Fruit fly (Drosophila melanogaster) whole organism, adult: ENCODE measurements around the gene Ir25a.

ENCODE experiments used
- CG12768 ChIP-seq: fragments of 200-800 bp; sonication (Bioruptor generic); optimal IDR thresholded peaks from 2 replicates; lab custom pipeline; 2017; ENCODE audit warnings: missing biosample characterization, missing genetic modification characterization, mild to moderate bottlenecking, moderate library complexity, missing genetic modification reagents
- CG1620 ChIP-seq: fragments of 200-800 bp; sonication (Bioruptor generic); optimal IDR thresholded peaks from 2 replicates; lab custom pipeline; 2016; ENCODE audit warnings: missing biosample characterization, missing genetic modification characterization
- CG7101 ChIP-seq: fragments of 200-800 bp; sonication (Bioruptor generic); optimal IDR thresholded peaks from 2 replicates; lab custom pipeline; 2018; ENCODE audit warnings: missing biosample characterization, mild to moderate bottlenecking, missing genetic modification characterization, moderate library complexity
- Clk ChIP-seq: fragments of 200-800 bp; sonication (Bioruptor generic); optimal IDR thresholded peaks from 2 replicates; lab custom pipeline; 2017; ENCODE audit warnings: missing biosample characterization, missing genetic modification characterization
- Mnt ChIP-seq: fragments of 200-800 bp; sonication (Bioruptor generic); optimal IDR thresholded peaks from 2 replicates; lab custom pipeline; 2016; ENCODE audit warnings: missing biosample characterization, mild to moderate bottlenecking, missing genetic modification characterization
- cic ChIP-seq: fragments of 200-800 bp; sonication (Bioruptor generic); optimal IDR thresholded peaks from 2 replicates; lab custom pipeline; 2017; ENCODE audit warnings: missing biosample characterization, mild to moderate bottlenecking, missing genetic modification characterization, moderate library complexity

DNA sequence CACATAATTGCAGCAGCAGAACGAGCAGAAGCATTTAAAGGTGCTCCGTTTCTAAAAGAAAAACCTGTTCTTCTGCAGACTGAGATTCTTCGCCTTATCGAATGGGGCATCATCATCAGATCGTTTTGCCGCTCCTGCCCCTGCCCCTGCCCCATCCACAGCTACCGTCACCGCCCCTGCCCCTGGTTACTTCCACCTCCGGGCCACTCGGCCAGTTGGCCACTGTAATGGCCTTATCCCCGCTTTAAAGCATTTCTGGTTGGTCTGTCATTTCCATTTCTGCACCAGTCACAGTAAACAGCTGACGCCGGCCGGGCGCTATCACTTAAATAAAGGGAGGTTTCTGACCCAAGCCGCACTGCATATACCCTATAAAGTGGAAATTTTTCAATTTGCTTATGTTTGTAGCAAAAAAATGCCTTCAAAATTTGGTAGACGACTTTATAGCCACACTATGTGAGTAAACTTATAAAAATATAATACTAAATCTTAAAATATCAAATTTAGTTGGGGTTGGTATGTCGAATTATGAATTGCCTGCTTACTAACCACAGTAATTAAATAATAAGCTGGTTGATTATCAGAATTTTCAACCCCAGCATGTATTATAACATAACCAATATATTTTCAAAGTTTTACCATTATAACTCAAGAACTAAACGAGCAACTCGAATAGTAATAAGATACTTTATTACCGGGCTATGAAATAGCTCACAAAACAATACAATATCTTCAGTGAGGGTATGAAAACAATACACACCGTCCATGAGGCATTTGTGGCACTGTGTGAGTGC is 24.2 kb downstream of the Ir25a start:
- TF ChIP-seq CG12768 (no peak), Clk (GFP tag; lab: Kevin White, UChicago) (no peak), Mnt (GFP tag; lab: Kevin White, UChicago) (no peak), CG7101 (tag; lab: Kevin White, UChicago) (peak; percentile 11), CG1620 (GFP tag; lab: Kevin White, UChicago) (peak; percentile 11), cic (no peak)
